Fruit fly (Drosophila melanogaster) whole organism, wandering third instar larva: ENCODE measurements around the gene ph-p.

Source experiments
- Abd-B ChIP-seq: fragments of >200 bp; optimal IDR thresholded peaks from 2 replicates; lab custom pipeline; 2017; ENCODE audit warnings: missing biosample characterization, missing genetic modification characterization
- CG9705 ChIP-seq: fragments of 200-800 bp; sonication (Bioruptor generic); optimal IDR thresholded peaks from 2 replicates; lab custom pipeline; 2018; ENCODE audit warnings: missing biosample characterization, mild to moderate bottlenecking, missing genetic modification characterization
- CrebA ChIP-seq: fragments of 200-800 bp; sonication (Bioruptor generic); optimal IDR thresholded peaks from 2 replicates; lab custom pipeline; 2016; ENCODE audit warnings: missing biosample characterization, mild to moderate bottlenecking, missing genetic modification characterization, borderline replicate concordance
- Dif ChIP-seq: fragments of 200-275, 200-300 bp; sonication (Bioruptor generic); optimal IDR thresholded peaks from 2 replicates; lab custom pipeline; 2018; ENCODE audit warnings: missing biosample characterization, missing genetic modification characterization; ENCODE audit not compliant: partially characterized antibody
- HLH106 ChIP-seq: fragments of 200-800 bp; optimal IDR thresholded peaks from 3 replicates; lab custom pipeline; 2019; ENCODE audit warnings: missing biosample characterization, mild to moderate bottlenecking, missing genetic modification characterization, moderate library complexity
- Hnf4 ChIP-seq: fragments of 200-800 bp; sonication (Bioruptor generic); optimal IDR thresholded peaks from 2 replicates; lab custom pipeline; 2016; ENCODE audit warnings: missing biosample characterization, mild to moderate bottlenecking, missing genetic modification characterization
- Hr83 ChIP-seq: fragments of 200-300 bp; sonication (Bioruptor generic); optimal IDR thresholded peaks from 2 replicates; lab custom pipeline; 2016; ENCODE audit warnings: missing biosample characterization, mild to moderate bottlenecking, missing genetic modification characterization, moderate library complexity; ENCODE audit not compliant: poor library complexity, severe bottlenecking
- Jra ChIP-seq: sonication (Bioruptor generic); optimal IDR thresholded peaks from 2 replicates; lab custom pipeline; 2016; ENCODE audit warnings: missing biosample characterization, missing genetic modification characterization
- Mio ChIP-seq: sonication (Bioruptor generic); optimal IDR thresholded peaks from 2 replicates; lab custom pipeline; 2016; ENCODE audit warnings: missing biosample characterization, missing genetic modification characterization
- Myc ChIP-seq: fragments of >200 bp; optimal IDR thresholded peaks from 2 replicates; lab custom pipeline; 2017
- N ChIP-seq: fragments of >200 bp; optimal IDR thresholded peaks from 2 replicates; lab custom pipeline; 2018; ENCODE audit warnings: missing biosample characterization, missing external identifiers, missing genetic modification characterization
- OdsH ChIP-seq: fragments of 200-800 bp; sonication (Bioruptor generic); optimal IDR thresholded peaks from 2 replicates; lab custom pipeline; 2016; ENCODE audit warnings: missing biosample characterization, mild to moderate bottlenecking, missing genetic modification characterization
- Rel ChIP-seq, 2 experiments: fragments of 200-800 bp; sonication (Bioruptor generic) in 1 of 2; optimal IDR thresholded peaks; 2 replicates in 1 of 2; 3 replicates in 1 of 2; lab custom pipeline; 2016 to 2019; ENCODE audit warnings: mild to moderate bottlenecking in 2 of 2, missing biosample characterization in 2 of 2, missing genetic modification characterization in 2 of 2, moderate library complexity in 1 of 2
- Sp1 ChIP-seq: fragments of 200-800 bp; sonication (Bioruptor generic); optimal IDR thresholded peaks from 3 replicates; lab custom pipeline; 2019; ENCODE audit warnings: missing biosample characterization, mild to moderate bottlenecking, missing genetic modification characterization, moderate library complexity
- Vsx2 ChIP-seq: fragments of 200-300, 225-300 bp; sonication (Bioruptor generic); optimal IDR thresholded peaks from 2 replicates; lab custom pipeline; 2018; ENCODE audit warnings: missing biosample characterization, missing genetic modification characterization; ENCODE audit not compliant: partially characterized antibody
- br ChIP-seq: fragments of 200-800 bp; sonication (Bioruptor generic); optimal IDR thresholded peaks from 2 replicates; lab custom pipeline; 2016; ENCODE audit warnings: missing biosample characterization, missing genetic modification characterization
- brk ChIP-seq: fragments of 200-800 bp; sonication (Bioruptor generic); optimal IDR thresholded peaks from 2 replicates; lab custom pipeline; 2016; ENCODE audit warnings: missing biosample characterization, mild to moderate bottlenecking, missing genetic modification characterization
- dl ChIP-seq, 2 experiments: fragments of 175-275, 200-275 bp in 1 of 2; fragments of 200-275 bp in 1 of 2; sonication (Bioruptor generic); optimal IDR thresholded peaks; lab custom pipeline; 2018; ENCODE audit warnings: mild to moderate bottlenecking in 2 of 2, missing biosample characterization in 2 of 2, missing genetic modification characterization in 2 of 2, moderate library complexity in 2 of 2; ENCODE audit not compliant: partially characterized antibody in 2 of 2, insufficient read depth in 1 of 2
- dmrt93B ChIP-seq: fragments of 200-800 bp; sonication (Bioruptor generic); optimal IDR thresholded peaks from 2 replicates; lab custom pipeline; 2018; ENCODE audit warnings: missing biosample characterization, mild to moderate bottlenecking, missing genetic modification characterization
- dsf ChIP-seq: sonication (Bioruptor generic); optimal IDR thresholded peaks from 2 replicates; lab custom pipeline; 2016; ENCODE audit warnings: missing biosample characterization, missing genetic modification characterization, borderline replicate concordance
- ey ChIP-seq: fragments of 200-800 bp; sonication (Bioruptor generic); optimal IDR thresholded peaks from 2 replicates; lab custom pipeline; 2016; ENCODE audit warnings: missing biosample characterization, missing genetic modification characterization
- foxo ChIP-seq, 2 experiments: fragments of 200-800 bp; sonication (Bioruptor generic); optimal IDR thresholded peaks; 2 replicates in 1 of 2; 3 replicates in 1 of 2; lab custom pipeline; 2016 to 2017; ENCODE audit warnings: missing biosample characterization in 2 of 2, missing genetic modification characterization in 2 of 2
- fru ChIP-seq: fragments of 200-800 bp; sonication (Bioruptor generic); optimal IDR thresholded peaks from 3 replicates; lab custom pipeline; 2016; ENCODE audit warnings: missing biosample characterization, mild to moderate bottlenecking, missing genetic modification characterization
- h ChIP-seq: fragments of 200-800 bp; sonication (Bioruptor generic); optimal IDR thresholded peaks from 3 replicates; lab custom pipeline; 2016; ENCODE audit warnings: missing biosample characterization, mild to moderate bottlenecking, missing genetic modification characterization
- jim ChIP-seq: fragments of 175-275, 200-325 bp; sonication (Bioruptor generic); optimal IDR thresholded peaks from 2 replicates; lab custom pipeline; 2016; ENCODE audit warnings: missing biosample characterization, mild to moderate bottlenecking, missing genetic modification characterization
- lola ChIP-seq: fragments of >200 bp; optimal IDR thresholded peaks from 2 replicates; lab custom pipeline; 2017; ENCODE audit warnings: missing biosample characterization, missing genetic modification characterization
- pan ChIP-seq: fragments of >200 bp; optimal IDR thresholded peaks from 2 replicates; lab custom pipeline; 2017
- psq ChIP-seq: fragments of 200-800 bp; sonication (Bioruptor generic); optimal IDR thresholded peaks from 3 replicates; lab custom pipeline; 2017; ENCODE audit warnings: missing biosample characterization, mild to moderate bottlenecking, missing genetic modification characterization, moderate library complexity
- rgr ChIP-seq: fragments of 200-800 bp; sonication (Bioruptor generic); optimal IDR thresholded peaks from 3 replicates; lab custom pipeline; 2016; ENCODE audit warnings: missing biosample characterization, mild to moderate bottlenecking, missing genetic modification characterization
- sage ChIP-seq: fragments of 200-800 bp; sonication (Bioruptor generic); optimal IDR thresholded peaks from 2 replicates; lab custom pipeline; 2016; ENCODE audit warnings: missing biosample characterization, mild to moderate bottlenecking, missing genetic modification characterization
- sv ChIP-seq: fragments of 200-800 bp; sonication (Bioruptor generic); optimal IDR thresholded peaks from 3 replicates; lab custom pipeline; 2016; ENCODE audit warnings: missing biosample characterization, missing genetic modification characterization
- tai ChIP-seq: sonication (Bioruptor generic); optimal IDR thresholded peaks from 2 replicates; lab custom pipeline; 2016; ENCODE audit warnings: missing biosample characterization, missing genetic modification characterization
- usp ChIP-seq: fragments of >200 bp; optimal IDR thresholded peaks from 2 replicates; lab custom pipeline; 2017; ENCODE audit warnings: missing biosample characterization, missing genetic modification characterization
- woc ChIP-seq: sonication (Bioruptor generic); optimal IDR thresholded peaks from 2 replicates; lab custom pipeline; 2016; ENCODE audit warnings: missing biosample characterization, mild to moderate bottlenecking, missing genetic modification characterization

Gene ph-p

DNA sequence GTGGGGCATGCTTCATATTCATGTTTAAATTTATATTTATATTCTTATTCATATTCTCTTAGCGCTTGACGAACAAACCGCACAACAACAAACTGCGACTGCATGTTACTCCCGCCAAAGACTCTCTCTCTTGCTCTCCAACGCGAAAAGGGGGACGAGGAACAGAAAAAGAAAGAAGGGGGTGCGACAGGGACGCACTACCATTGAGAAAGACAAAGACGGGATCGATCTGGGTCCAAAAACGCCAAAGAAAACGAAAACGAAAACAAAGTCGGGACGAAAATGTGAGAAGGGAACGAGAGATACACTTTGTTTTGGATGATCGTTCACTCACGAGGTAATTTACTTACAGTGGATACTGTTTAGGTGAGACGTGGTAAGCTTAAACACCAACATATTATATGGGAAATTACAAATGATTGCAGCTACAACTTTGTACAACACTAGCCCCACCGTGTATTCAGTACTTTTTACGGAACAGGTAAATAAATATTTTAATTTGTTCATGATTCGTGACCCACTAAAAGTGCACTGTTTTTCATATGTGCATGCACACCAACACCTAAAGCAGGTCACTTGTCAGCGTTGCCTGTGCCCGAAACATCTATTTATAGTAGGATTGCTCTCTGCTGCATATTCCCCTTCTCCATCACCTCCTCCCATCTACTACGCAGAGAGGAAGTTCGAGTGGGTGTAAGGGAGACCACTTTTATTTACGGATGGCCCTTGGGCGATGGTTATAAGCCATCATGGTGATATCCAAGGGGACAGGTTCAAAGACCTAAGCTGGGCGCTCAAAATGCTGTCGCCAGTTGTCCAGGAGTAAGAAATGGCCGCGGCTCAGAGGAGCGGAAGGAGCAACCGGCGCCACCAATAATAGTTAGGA lies 16.2 kb downstream of the ph-p start:
- TF ChIP-seq Jra (GFP tag; lab: Kevin White, UChicago): peak; percentile 2
- peak; percentile 1 for TF ChIP-seq CG9705 (GFP tag; lab: Kevin White, UChicago)
- no peak for TF ChIP-seq dl (GFP tag; optimal IDR thresholded peaks at IDR 0.05; lab: Kevin White, UChicago; ENCODE audit: insufficient read depth in 1 of 2, partially characterized antibody in 2 of 2)
- peak; percentile 56 for TF ChIP-seq Dif
- TF ChIP-seq brk (GFP tag; lab: Kevin White, UChicago): peak; percentile 61
- TF ChIP-seq h (GFP tag; lab: Kevin White, UChicago): peak; percentile 76
- TF ChIP-seq woc (GFP tag; lab: Kevin White, UChicago): peak; percentile 77
- no peak for TF ChIP-seq dsf (GFP tag; lab: Kevin White, UChicago)
- no peak for TF ChIP-seq tai (GFP tag; lab: Kevin White, UChicago)
- peak; percentile 59 for TF ChIP-seq Hnf4 (GFP tag; lab: Kevin White, UChicago)
- TF ChIP-seq N (GFP tag; lab: Kevin White, UChicago): no peak
- peak; percentile 62 for TF ChIP-seq br
- no peak for TF ChIP-seq sage
- TF ChIP-seq Vsx2 (GFP tag; lab: Kevin White, UChicago): peak; percentile 2
- no peak for TF ChIP-seq Hr83
- TF ChIP-seq Abd-B (GFP tag; lab: Kevin White, UChicago): no peak
- TF ChIP-seq usp: no peak
- peak; percentile 85 for TF ChIP-seq fru (GFP tag; lab: Kevin White, UChicago)
- TF ChIP-seq psq (GFP tag; lab: Kevin White, UChicago): peak; percentile 97
- no peak for TF ChIP-seq CrebA (GFP tag; lab: Kevin White, UChicago)
- TF ChIP-seq foxo (GFP tag; optimal IDR thresholded peaks at IDR 0.05; lab: Kevin White, UChicago): peak in 1 of 2 experiments; percentile 79
- no peak for TF ChIP-seq Rel (GFP tag; optimal IDR thresholded peaks at IDR 0.05; lab: Kevin White, UChicago)
- peak; percentile 45 for TF ChIP-seq Rel (tag; optimal IDR thresholded peaks at IDR 0.05; lab: Kevin White, UChicago)
- peak; percentile 71 for TF ChIP-seq ey (GFP tag; lab: Kevin White, UChicago)
- TF ChIP-seq rgr (GFP tag; lab: Kevin White, UChicago): peak; percentile 72
- TF ChIP-seq dmrt93B: no peak
- TF ChIP-seq OdsH (GFP tag; lab: Kevin White, UChicago): peak; percentile 67
- peak; percentile 64 for TF ChIP-seq HLH106 (tag; lab: Kevin White, UChicago)
- no peak for TF ChIP-seq pan (lab: Kevin White, UChicago)
- TF ChIP-seq sv: no peak
- TF ChIP-seq Mio (GFP tag; lab: Kevin White, UChicago): no peak
- peak; percentile 39 for TF ChIP-seq Sp1
- TF ChIP-seq jim (GFP tag; lab: Kevin White, UChicago): no peak
- TF ChIP-seq lola (GFP tag; lab: Kevin White, UChicago): no peak

DNA sequence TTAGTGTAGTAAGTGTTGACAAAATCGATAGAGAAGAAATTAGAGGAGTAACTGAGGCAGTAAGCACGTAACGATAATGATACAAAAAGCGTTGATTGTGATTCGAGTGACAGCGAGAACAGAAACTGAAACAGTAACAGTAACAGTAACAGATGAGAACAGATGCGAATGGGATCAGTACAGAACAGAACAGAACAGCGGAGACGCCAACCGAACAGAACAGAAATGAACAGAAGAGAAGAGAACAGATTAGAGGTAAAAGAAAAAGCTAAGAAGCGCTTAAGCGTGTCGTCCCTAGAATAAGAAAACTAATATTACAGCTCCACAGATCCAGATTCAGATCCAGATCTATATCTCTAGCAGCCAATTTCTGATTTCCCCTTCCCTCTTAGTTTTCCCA lies 25.5 kb downstream of the ph-p start:
- TF ChIP-seq Myc (peak; percentile 74), HLH106 (tag; lab: Kevin White, UChicago) (no peak)

DNA sequence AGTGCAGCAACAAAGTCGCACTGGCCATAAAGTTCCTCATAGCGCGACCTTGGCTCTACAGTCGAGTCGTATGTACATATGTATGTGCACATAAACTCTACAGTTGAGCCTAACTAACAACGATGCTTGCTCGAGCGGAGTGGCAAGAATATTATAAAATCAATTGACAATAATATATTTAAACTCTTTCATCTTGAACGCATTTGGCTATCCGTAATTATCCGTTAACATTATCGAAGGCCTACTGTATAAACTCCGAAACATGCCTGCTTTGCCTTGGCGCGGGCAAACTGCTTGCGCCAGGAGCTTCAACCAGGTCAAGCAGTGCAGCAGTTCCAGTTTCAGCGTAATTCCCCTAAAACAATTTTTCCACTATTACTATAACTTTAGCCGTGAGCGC lies 29.5 kb downstream of the ph-p start:
- no peak for TF ChIP-seq Myc
- TF ChIP-seq lola (GFP tag; lab: Kevin White, UChicago): no peak
- no peak for TF ChIP-seq sage
- TF ChIP-seq psq (GFP tag; lab: Kevin White, UChicago): no peak
- TF ChIP-seq CG9705 (GFP tag; lab: Kevin White, UChicago): no peak
